Worm (Caenorhabditis elegans) whole organism, L3 larva: Measurements from ENCODE around the gene suf-1.

ENCODE experiments used
- elt-1 ChIP-seq: fragments of 150-350 bp; optimal IDR thresholded peaks from 2 replicates; lab custom pipeline; 2014; ENCODE audit warnings: missing biosample characterization, missing genetic modification characterization
- nfya-1 ChIP-seq: sonication (generic microtip); optimal IDR thresholded peaks from 2 replicates; lab custom pipeline; 2017; ENCODE audit warnings: missing genetic modification characterization, mild to moderate bottlenecking, missing compliant biosample characterization, antibody characterized with exemption, moderate library complexity; ENCODE audit not compliant: insufficient read depth
- nhr-11 ChIP-seq: fragments of 150-350 bp; optimal IDR thresholded peaks from 2 replicates; lab custom pipeline; 2014; ENCODE audit warnings: missing biosample characterization, missing genetic modification characterization
- nhr-237 ChIP-seq: fragments of 150-350 bp; optimal IDR thresholded peaks from 2 replicates; lab custom pipeline; 2014; ENCODE audit warnings: missing biosample characterization, missing genetic modification characterization
- nhr-76 ChIP-seq: fragments of 150-350 bp; sonication (generic microtip); optimal IDR thresholded peaks from 5 replicates; lab custom pipeline; 2014; ENCODE audit warnings: missing biosample characterization, missing genetic modification characterization
- nhr-77 ChIP-seq: fragments of 150-350 bp; optimal IDR thresholded peaks from 2 replicates; lab custom pipeline; 2014; ENCODE audit warnings: missing biosample characterization, missing genetic modification characterization
- pqm-1 ChIP-seq: fragments of 150-350 bp; optimal IDR thresholded peaks from 2 replicates; lab custom pipeline; 2017; ENCODE audit warnings: missing biosample characterization, missing genetic modification characterization, inconsistent platforms
- ztf-4 ChIP-seq: fragments of 150-350 bp; optimal IDR thresholded peaks from 2 replicates; lab custom pipeline; 2014; ENCODE audit warnings: missing biosample characterization, missing genetic modification characterization

- TF ChIP-seq elt-1 (tag; lab: Kevin White, UChicago) (no peak), nhr-77 (tag; lab: Kevin White, UChicago) (no peak), ztf-4 (tag; lab: Kevin White, UChicago) (no peak), nhr-237 (tag; lab: Kevin White, UChicago) (no peak), nhr-11 (tag; lab: Kevin White, UChicago) (no peak), nhr-76 (tag; lab: Kevin White, UChicago) (no peak), nfya-1 (tag; lab: Kevin White, UChicago) (no peak), pqm-1 (tag; lab: Kevin White, UChicago) (no peak)
Measured at ce11 chrII:8583035-8583434, 20.6 kb upstream of the suf-1 start.
